Fruit fly (Drosophila melanogaster): ENCODE data around the gene Jwa.

The Jwa gene

DNA sequence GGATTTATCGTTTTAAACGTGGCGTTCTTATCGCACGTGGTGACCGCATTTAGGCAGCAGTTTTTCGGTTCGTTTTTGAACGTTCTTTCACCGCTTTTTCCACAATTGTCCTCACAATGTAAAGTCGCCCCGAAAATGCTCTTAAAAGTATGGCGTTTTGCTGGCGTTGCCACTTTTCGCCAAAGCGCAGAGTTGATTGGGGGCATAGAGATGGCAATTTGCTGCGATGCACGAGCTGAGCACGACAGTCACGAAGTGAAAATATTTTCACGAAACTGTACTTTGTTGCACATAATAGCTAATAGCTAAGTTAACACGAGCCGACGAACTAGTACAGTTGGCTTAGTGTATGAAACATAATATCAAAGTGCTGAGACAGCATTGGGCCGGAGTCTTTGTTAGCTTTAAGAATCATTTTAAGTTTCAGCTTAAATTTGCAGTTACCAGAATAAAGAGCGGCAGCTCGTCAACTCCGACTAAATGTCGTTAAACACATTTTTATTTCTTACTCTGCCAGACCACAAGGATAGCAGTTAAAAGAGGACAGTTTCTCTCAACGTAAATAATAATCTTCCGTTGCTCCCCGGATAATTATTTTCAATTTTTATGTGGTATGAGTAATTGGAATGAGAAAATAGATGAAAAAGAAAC, 16.7 kb downstream of the Jwa start, which contains the start of gene msl-1 (continued):
- TF ChIP-seq CG9215 (GFP tag; IDR thresholded peaks at IDR 0.05) (peak; percentile 25; the same call in 1 of the 2 replicates), CG17802 (tag; optimal IDR thresholded peaks at IDR 0.05) (peak; percentile 12), Adf1 (GFP tag; IDR thresholded peaks at IDR 0.05) (no peak), CG4617 (GFP tag; optimal IDR thresholded peaks at IDR 0.05; ENCODE audit: borderline replicate concordance) (peak; percentile 65), toy (GFP tag; IDR thresholded peaks at IDR 0.05) (no peak), Atf3 (GFP tag; optimal IDR thresholded peaks at IDR 0.05) (peak; percentile 13), CG17912 (GFP tag; optimal IDR thresholded peaks at IDR 0.05) (peak; percentile 45), CG2889 (GFP tag; IDR thresholded peaks at IDR 0.05) (no peak), Dll (GFP tag; IDR thresholded peaks at IDR 0.05; ENCODE audit: partially characterized antibody) (peak; percentile 84), CG16813 (GFP tag; IDR thresholded peaks at IDR 0.05; ENCODE audit: partially characterized antibody) (peak; percentile 97), CG15514 (GFP tag; optimal IDR thresholded peaks at IDR 0.05) (peak; percentile 77), CG2129 (GFP tag; IDR thresholded peaks at IDR 0.05; ENCODE audit: partially characterized antibody) (peak; percentile 80), CG3281 (GFP tag; optimal IDR thresholded peaks at IDR 0.05) (no peak), CG15479 (GFP tag; optimal IDR thresholded peaks at IDR 0.05) (no peak), Myb (GFP tag; optimal IDR thresholded peaks at IDR 0.05) (peak; percentile 44), Med (GFP tag) (peak; percentile 86), h (optimal IDR thresholded peaks at IDR 0.05) (no peak), Ptx1 (GFP tag; IDR thresholded peaks at IDR 0.05) (peak; percentile 31; the same call in 1 of the 2 replicates), sens (GFP tag) (peak; percentile 34), CG34422 (GFP tag; IDR thresholded peaks at IDR 0.05) (peak; percentile 74; the same call in 2 of the 3 replicates), gem (tag; optimal IDR thresholded peaks at IDR 0.05) (no peak), CG11247 (GFP tag; IDR thresholded peaks at IDR 0.05) (peak; percentile 43; the same call in 1 of the 2 replicates), Lim3 (GFP tag; IDR thresholded peaks at IDR 0.05) (no peak), dmrt99B (tag; optimal IDR thresholded peaks at IDR 0.05) (no peak), az2 (GFP tag; optimal IDR thresholded peaks at IDR 0.05) (peak; percentile 21), CG4707 (GFP tag; optimal IDR thresholded peaks at IDR 0.05) (no peak), Bteb2 (GFP tag; optimal IDR thresholded peaks at IDR 0.05) (peak; percentile 39), CG1647 (GFP tag; optimal IDR thresholded peaks at IDR 0.05) (peak; percentile 35), CG15696 (tag; optimal IDR thresholded peaks at IDR 0.05) (no peak), CG9932 (GFP tag; IDR thresholded peaks at IDR 0.05) (peak; percentile 91), yki (optimal IDR thresholded peaks at IDR 0.05) (no peak), NFAT (GFP tag; IDR thresholded peaks at IDR 0.05) (peak; percentile 70), slou (GFP tag; optimal IDR thresholded peaks at IDR 0.05) (no peak), CG18619 (GFP tag; optimal IDR thresholded peaks at IDR 0.05) (no peak), z (GFP tag; IDR thresholded peaks at IDR 0.05) (no peak), sqz (GFP tag; optimal IDR thresholded peaks at IDR 0.05) (peak; percentile 26), CG2202 (tag; optimal IDR thresholded peaks at IDR 0.05) (no peak), Mes4 (GFP tag; optimal IDR thresholded peaks at IDR 0.05) (no peak), jing (GFP tag; optimal IDR thresholded peaks at IDR 0.05) (no peak), CG4820 (GFP tag; optimal IDR thresholded peaks at IDR 0.05) (no peak), YL-1 (GFP tag; optimal IDR thresholded peaks at IDR 0.05) (peak; percentile 65), knrl (GFP tag; IDR thresholded peaks at IDR 0.05; ENCODE audit: partially characterized antibody) (peak; percentile 95), CG30020 (tag; optimal IDR thresholded peaks at IDR 0.05) (peak; percentile 38), Dref (GFP tag; IDR thresholded peaks at IDR 0.05) (peak; percentile 53), CG14860 (GFP tag; IDR thresholded peaks at IDR 0.05; ENCODE audit: partially characterized antibody) (peak; percentile 95), cg (GFP tag; optimal IDR thresholded peaks at IDR 0.05) (no peak), MBD-R2 (GFP tag; IDR thresholded peaks at IDR 0.05) (peak; percentile 97), br (optimal IDR thresholded peaks at IDR 0.05) (no peak), CG13287 (GFP tag; IDR thresholded peaks at IDR 0.05; ENCODE audit: partially characterized antibody) (peak; percentile 90), CG12236 (GFP tag; optimal IDR thresholded peaks at IDR 0.05) (no peak), Ada2b (GFP tag; IDR thresholded peaks at IDR 0.05) (0 out of 2 replicates have a peak, but pooled peaks have one; percentile 4)

All from whole organism, embryonic.